Worm (Caenorhabditis elegans): Measurements from ENCODE around the gene rcan-1.

- TF ChIP-seq pqm-1 (tag; optimal IDR thresholded peaks at IDR 0.05) (no peak), lir-3 (tag; optimal IDR thresholded peaks at IDR 0.05; ENCODE audit: poor library complexity) (no peak), ama-1 (optimal IDR thresholded peaks at IDR 0.05) (no peak), C04F5.9 (tag; optimal IDR thresholded peaks at IDR 0.05) (no peak)
These were observed 7.9 kb upstream of the rcan-1 start for ce11 chrIII:5691826-5692225.

All from whole organism, L1 larva.